Worm (Caenorhabditis elegans) whole organism, L3 larva: ENCODE measurements around the gene R13H7.2.

ENCODE experiments used
- R02D3.7 ChIP-seq: fragments of 150-350 bp; optimal IDR thresholded peaks from 2 replicates; lab custom pipeline; 2014; ENCODE audit warnings: missing biosample characterization, missing genetic modification characterization
- ZK546.5 ChIP-seq: sonication (generic microtip); optimal IDR thresholded peaks from 2 replicates; lab custom pipeline; 2017; ENCODE audit warnings: missing biosample characterization, missing genetic modification characterization
- aly-2 ChIP-seq: fragments of 150-350 bp; optimal IDR thresholded peaks from 2 replicates; lab custom pipeline; 2014; ENCODE audit warnings: missing biosample characterization, missing genetic modification characterization
- ama-1 ChIP-seq: fragments of 150-350 bp; optimal IDR thresholded peaks from 2 replicates; lab custom pipeline; 2018
- ceh-16 ChIP-seq: sonication (generic microtip); optimal IDR thresholded peaks from 2 replicates; lab custom pipeline; 2017; ENCODE audit warnings: missing biosample characterization, missing genetic modification characterization
- ceh-28 ChIP-seq: fragments of 150-350 bp; optimal IDR thresholded peaks from 2 replicates; lab custom pipeline; 2014; ENCODE audit warnings: missing biosample characterization, missing genetic modification reagents, missing genetic modification characterization
- ceh-82 ChIP-seq: fragments of 150-350 bp; optimal IDR thresholded peaks from 2 replicates; lab custom pipeline; 2014; ENCODE audit warnings: missing biosample characterization, missing genetic modification characterization
- ceh-9 ChIP-seq: sonication (generic microtip); optimal IDR thresholded peaks from 2 replicates; lab custom pipeline; 2018; ENCODE audit warnings: missing biosample characterization, missing genetic modification characterization
- daf-12 ChIP-seq: fragments of 150-350 bp; optimal IDR thresholded peaks from 2 replicates; lab custom pipeline; 2014; ENCODE audit warnings: missing biosample characterization, missing genetic modification reagents, missing genetic modification characterization
- egl-27 ChIP-seq: sonication (generic microtip); optimal IDR thresholded peaks from 4 replicates; lab custom pipeline; 2017; ENCODE audit warnings: missing biosample characterization, missing genetic modification reagents, missing genetic modification characterization
- egl-5 ChIP-seq: fragments of 150-350 bp; optimal IDR thresholded peaks from 2 replicates; lab custom pipeline; 2017; ENCODE audit warnings: missing biosample characterization, missing genetic modification reagents, missing genetic modification characterization, inconsistent platforms
- elt-1 ChIP-seq: fragments of 150-350 bp; optimal IDR thresholded peaks from 2 replicates; lab custom pipeline; 2014; ENCODE audit warnings: missing biosample characterization, missing genetic modification characterization
- elt-2 ChIP-seq: sonication (generic microtip); optimal IDR thresholded peaks from 2 replicates; lab custom pipeline; 2016; ENCODE audit warnings: missing genetic modification reagents, mild to moderate bottlenecking, missing genetic modification characterization, missing compliant biosample characterization
- elt-3 ChIP-seq, 3 experiments: fragments of 150-350 bp in 1 of 3; sonication (generic microtip) in 2 of 3; optimal IDR thresholded peaks; 2 replicates in 2 of 3; 4 replicates in 1 of 3; lab custom pipeline; 2014 to 2017; ENCODE audit warnings: missing biosample characterization in 3 of 3, missing genetic modification characterization in 3 of 3
- eor-1 ChIP-seq, 2 experiments: fragments of 150-350 bp; optimal IDR thresholded peaks; 2 replicates each; lab custom pipeline; 2014 to 2018; ENCODE audit warnings: missing biosample characterization in 2 of 2, missing genetic modification characterization in 2 of 2
- fkh-10 ChIP-seq: sonication (generic microtip); optimal IDR thresholded peaks from 2 replicates; lab custom pipeline; 2017; ENCODE audit warnings: missing biosample characterization, missing genetic modification reagents, missing genetic modification characterization
- fkh-2 ChIP-seq: fragments of 150-350 bp; optimal IDR thresholded peaks from 2 replicates; lab custom pipeline; 2014; ENCODE audit warnings: missing biosample characterization, missing genetic modification reagents, missing genetic modification characterization
- fos-1 ChIP-seq: fragments of 150-350 bp; optimal IDR thresholded peaks from 2 replicates; lab custom pipeline; 2014; ENCODE audit warnings: missing biosample characterization, missing genetic modification characterization
- hmg-11 ChIP-seq: sonication (generic microtip); optimal IDR thresholded peaks from 2 replicates; lab custom pipeline; 2016; ENCODE audit warnings: missing genetic modification characterization, missing compliant biosample characterization
- jun-1 ChIP-seq: fragments of 150-350 bp; optimal IDR thresholded peaks from 2 replicates; lab custom pipeline; 2014; ENCODE audit warnings: missing biosample characterization, missing genetic modification reagents, missing genetic modification characterization
- lin-15B ChIP-seq: fragments of 150-350 bp; optimal IDR thresholded peaks from 2 replicates; lab custom pipeline; 2014; ENCODE audit warnings: missing biosample characterization, missing genetic modification characterization
- lin-39 ChIP-seq: fragments of 150-350 bp; optimal IDR thresholded peaks from 2 replicates; lab custom pipeline; 2018; ENCODE audit warnings: missing biosample characterization, missing genetic modification reagents, missing genetic modification characterization
- lsy-12 ChIP-seq: sonication (generic microtip); optimal IDR thresholded peaks from 2 replicates; lab custom pipeline; 2016; ENCODE audit warnings: mild to moderate bottlenecking, missing genetic modification characterization, missing compliant biosample characterization
- mdl-1 ChIP-seq: fragments of 150-350 bp; optimal IDR thresholded peaks from 2 replicates; lab custom pipeline; 2014; ENCODE audit warnings: missing biosample characterization, missing genetic modification characterization
- mml-1 ChIP-seq: fragments of 150-350 bp; sonication (generic microtip); optimal IDR thresholded peaks from 3 replicates; lab custom pipeline; 2014; ENCODE audit warnings: missing biosample characterization, missing genetic modification characterization
- nfya-1 ChIP-seq: sonication (generic microtip); optimal IDR thresholded peaks from 2 replicates; lab custom pipeline; 2017; ENCODE audit warnings: missing genetic modification characterization, mild to moderate bottlenecking, missing compliant biosample characterization, antibody characterized with exemption, moderate library complexity; ENCODE audit not compliant: insufficient read depth
- nhr-11 ChIP-seq: fragments of 150-350 bp; optimal IDR thresholded peaks from 2 replicates; lab custom pipeline; 2014; ENCODE audit warnings: missing biosample characterization, missing genetic modification characterization
- nhr-12 ChIP-seq: fragments of 150-350 bp; optimal IDR thresholded peaks from 2 replicates; lab custom pipeline; 2014; ENCODE audit warnings: missing biosample characterization, missing genetic modification characterization
- nhr-23 ChIP-seq: fragments of 150-350 bp; optimal IDR thresholded peaks from 2 replicates; lab custom pipeline; 2014; ENCODE audit warnings: missing biosample characterization, missing genetic modification reagents, missing genetic modification characterization
- nhr-237 ChIP-seq: fragments of 150-350 bp; optimal IDR thresholded peaks from 2 replicates; lab custom pipeline; 2014; ENCODE audit warnings: missing biosample characterization, missing genetic modification characterization
- nhr-25 ChIP-seq: sonication (generic microtip); optimal IDR thresholded peaks from 2 replicates; lab custom pipeline; 2017; ENCODE audit warnings: missing biosample characterization, missing genetic modification characterization
- nhr-28 ChIP-seq: fragments of 150-350 bp; optimal IDR thresholded peaks from 2 replicates; lab custom pipeline; 2014; ENCODE audit warnings: missing biosample characterization, missing genetic modification characterization
- nhr-43 ChIP-seq: sonication (generic microtip); optimal IDR thresholded peaks from 2 replicates; lab custom pipeline; 2016; ENCODE audit warnings: mild to moderate bottlenecking, missing genetic modification characterization, missing compliant biosample characterization; ENCODE audit not compliant: poor library complexity, severe bottlenecking
- nhr-67 ChIP-seq: fragments of 150-350 bp; optimal IDR thresholded peaks from 2 replicates; lab custom pipeline; 2014; ENCODE audit warnings: missing biosample characterization, missing genetic modification characterization
- nhr-76 ChIP-seq: fragments of 150-350 bp; sonication (generic microtip); optimal IDR thresholded peaks from 5 replicates; lab custom pipeline; 2014; ENCODE audit warnings: missing biosample characterization, missing genetic modification characterization
- nhr-77 ChIP-seq: fragments of 150-350 bp; optimal IDR thresholded peaks from 2 replicates; lab custom pipeline; 2014; ENCODE audit warnings: missing biosample characterization, missing genetic modification characterization
- pha-4 ChIP-seq: fragments of 150-350 bp; optimal IDR thresholded peaks from 2 replicates; lab custom pipeline; 2014; ENCODE audit warnings: missing biosample characterization, missing genetic modification reagents, missing genetic modification characterization
- pqm-1 ChIP-seq: fragments of 150-350 bp; optimal IDR thresholded peaks from 2 replicates; lab custom pipeline; 2017; ENCODE audit warnings: missing biosample characterization, missing genetic modification characterization, inconsistent platforms
- sea-2 ChIP-seq: fragments of 150-350 bp; sonication (generic microtip); optimal IDR thresholded peaks from 4 replicates; lab custom pipeline; 2014; ENCODE audit warnings: missing biosample characterization, missing genetic modification reagents, missing genetic modification characterization
- skn-1 ChIP-seq: fragments of 150-350 bp; optimal IDR thresholded peaks from 2 replicates; lab custom pipeline; 2014; ENCODE audit warnings: missing biosample characterization, missing genetic modification characterization
- snpc-4 ChIP-seq: fragments of 150-350 bp; optimal IDR thresholded peaks from 2 replicates; lab custom pipeline; 2014; ENCODE audit warnings: missing biosample characterization, missing genetic modification characterization
- tbx-2 ChIP-seq: sonication (generic microtip); optimal IDR thresholded peaks from 2 replicates; lab custom pipeline; 2016; ENCODE audit warnings: mild to moderate bottlenecking, missing genetic modification characterization, missing compliant biosample characterization
- unc-39 ChIP-seq: sonication (generic microtip); optimal IDR thresholded peaks from 4 replicates; lab custom pipeline; 2017; ENCODE audit warnings: missing biosample characterization, missing genetic modification characterization
- unc-62 ChIP-seq: fragments of 150-350 bp; sonication (generic microtip); optimal IDR thresholded peaks from 4 replicates; lab custom pipeline; 2014; ENCODE audit warnings: missing biosample characterization, missing genetic modification reagents, missing genetic modification characterization
- zag-1 ChIP-seq: fragments of 150-350 bp; optimal IDR thresholded peaks from 2 replicates; lab custom pipeline; 2014; ENCODE audit warnings: missing biosample characterization, missing genetic modification characterization
- ztf-11 ChIP-seq: fragments of 150-350 bp; optimal IDR thresholded peaks from 2 replicates; lab custom pipeline; 2014; ENCODE audit warnings: missing biosample characterization, missing genetic modification characterization
- ztf-4 ChIP-seq: fragments of 150-350 bp; optimal IDR thresholded peaks from 2 replicates; lab custom pipeline; 2014; ENCODE audit warnings: missing biosample characterization, missing genetic modification characterization

The R13H7.2 gene

ce11 chrIV:6903575-6903974 lies 44.4 kb upstream of the R13H7.2 start, which contains the start of gene T22D1.5:
TSS of gene T22D1.5 (plus strand) at chrIV:6903950.
- TF ChIP-seq jun-1 (tag; lab: Kevin White, UChicago): no peak
- no peak for TF ChIP-seq R02D3.7 (tag; lab: Kevin White, UChicago)
- TF ChIP-seq nhr-11 (tag; lab: Kevin White, UChicago): no peak
- TF ChIP-seq ama-1 (lab: Kevin White, UChicago): no peak
- TF ChIP-seq lsy-12 (tag; lab: Kevin White, UChicago): no peak
- no peak for TF ChIP-seq mml-1 (tag; lab: Kevin White, UChicago)
- TF ChIP-seq lin-15B (tag; lab: Kevin White, UChicago): no peak
- TF ChIP-seq nhr-28 (tag; lab: Kevin White, UChicago): no peak
- TF ChIP-seq fkh-2: no peak
- TF ChIP-seq fkh-10 (GFP tag; lab: Kevin White, UChicago): no peak
- no peak for TF ChIP-seq nhr-77 (tag; lab: Kevin White, UChicago)
- TF ChIP-seq snpc-4: no peak
- no peak for TF ChIP-seq elt-2 (tag; lab: Kevin White, UChicago)
- TF ChIP-seq mdl-1: no peak

ce11 chrIV:6887601-6888099 lies 28.5 kb upstream of the R13H7.2 start, which contains the start of the genes T05A12.3 and T05A12.4:
TSS of gene T05A12.3 (minus strand) at chrIV:6887651.
TSS of gene T05A12.4 (plus strand) at chrIV:6887948.
- TF ChIP-seq nhr-11 (tag; lab: Kevin White, UChicago) (no peak), ama-1 (lab: Kevin White, UChicago) (no peak), daf-12 (no peak), ztf-11 (tag; lab: Kevin White, UChicago) (no peak), hmg-11 (tag; lab: Kevin White, UChicago) (peak; percentile 39), ceh-16 (tag; lab: Kevin White, UChicago) (no peak), lin-39 (peak; percentile 46), nhr-237 (tag; lab: Kevin White, UChicago) (no peak), tbx-2 (no peak), aly-2 (tag; lab: Kevin White, UChicago) (no peak), nfya-1 (peak; percentile 58), ceh-9 (tag; lab: Kevin White, UChicago) (no peak), fkh-10 (GFP tag; lab: Kevin White, UChicago) (no peak), elt-3 (tag; optimal IDR thresholded peaks at IDR 0.05; lab: Kevin White, UChicago) (no peak), lsy-12 (tag; lab: Kevin White, UChicago) (no peak), elt-2 (tag; lab: Kevin White, UChicago) (peak; percentile 30), nhr-25 (tag; lab: Kevin White, UChicago) (peak; percentile 65), nhr-76 (tag; lab: Kevin White, UChicago) (no peak), fkh-2 (no peak), pha-4 (tag; lab: Kevin White, UChicago) (no peak), mdl-1 (no peak), sea-2 (GFP tag; lab: Kevin White, UChicago) (no peak), unc-62 (GFP tag; lab: Kevin White, UChicago) (no peak), nhr-77 (tag; lab: Kevin White, UChicago) (no peak), mml-1 (tag; lab: Kevin White, UChicago) (no peak), nhr-43 (tag; lab: Kevin White, UChicago) (peak; percentile 25), ceh-28 (tag; lab: Kevin White, UChicago) (peak; percentile 10), ztf-4 (tag; lab: Kevin White, UChicago) (no peak), R02D3.7 (tag; lab: Kevin White, UChicago) (peak; percentile 44), fos-1 (tag; lab: Kevin White, UChicago) (no peak), eor-1 (tag; optimal IDR thresholded peaks at IDR 0.05; lab: Kevin White, UChicago) (no peak), jun-1 (tag; lab: Kevin White, UChicago) (no peak), nhr-67 (no peak), nhr-12 (tag; lab: Kevin White, UChicago) (no peak), nhr-23 (tag; lab: Kevin White, UChicago) (no peak), elt-1 (tag; lab: Kevin White, UChicago) (no peak), ceh-82 (tag; lab: Kevin White, UChicago) (no peak), snpc-4 (peak; percentile 63), zag-1 (no peak), skn-1 (tag; lab: Kevin White, UChicago) (no peak), pqm-1 (tag; lab: Kevin White, UChicago) (no peak), unc-39 (tag; lab: Kevin White, UChicago) (no peak), nhr-28 (tag; lab: Kevin White, UChicago) (no peak), egl-5 (peak; percentile 56), lin-15B (tag; lab: Kevin White, UChicago) (peak; percentile 60), egl-27 (tag; lab: Kevin White, UChicago) (no peak), ZK546.5 (tag; lab: Kevin White, UChicago) (no peak)
- TF ChIP-seq, all 47 proteins: peak for 11
